Fruit fly (Drosophila melanogaster): ENCODE data around the gene Ddx56.

The Ddx56 gene

dm6 chrX:21349800-21350309, 37.9 kb downstream of the Ddx56 start, which contains the start of the genes peng and sol (continued):
- peak; percentile 31 for TF ChIP-seq Dref (GFP tag; IDR thresholded peaks at IDR 0.05)
- TF ChIP-seq CG6791 (GFP tag; IDR thresholded peaks at IDR 0.05; ENCODE audit: partially characterized antibody), result peak; percentile 73
- peak; percentile 66 for TF ChIP-seq unpg (GFP tag; optimal IDR thresholded peaks at IDR 0.05)
- peak; percentile 35 for TF ChIP-seq HmgD (GFP tag; optimal IDR thresholded peaks at IDR 0.05)
- TF ChIP-seq CG6272 (GFP tag; IDR thresholded peaks at IDR 0.05), result no peak
- TF ChIP-seq disco-r (GFP tag; optimal IDR thresholded peaks at IDR 0.05), result peak; percentile 33
- peak; percentile 76 for TF ChIP-seq CG17385 (GFP tag; optimal IDR thresholded peaks at IDR 0.05)
- 0 out of 2 replicates have a peak, but pooled peaks have one; percentile 49 for TF ChIP-seq bbx (GFP tag; IDR thresholded peaks at IDR 0.05; ENCODE audit: partially characterized antibody)
- TF ChIP-seq psq (GFP tag; optimal IDR thresholded peaks at IDR 0.05), result peak; percentile 23
- no peak for TF ChIP-seq CG4707 (GFP tag; optimal IDR thresholded peaks at IDR 0.05)
- peak; percentile 65 for TF ChIP-seq fu2 (GFP tag; optimal IDR thresholded peaks at IDR 0.05)
- TF ChIP-seq Dp (GFP tag; optimal IDR thresholded peaks at IDR 0.05), result no peak
- peak; percentile 35; the same call in 1 of the 2 replicates for TF ChIP-seq amos (GFP tag; IDR thresholded peaks at IDR 0.05; ENCODE audit: partially characterized antibody)
- peak; percentile 71 for TF ChIP-seq CG3281 (GFP tag; optimal IDR thresholded peaks at IDR 0.05)
- TF ChIP-seq CG1792 (GFP tag; optimal IDR thresholded peaks at IDR 0.05), result peak; percentile 14
- peak; percentile 72 for TF ChIP-seq Six4 (GFP tag; optimal IDR thresholded peaks at IDR 0.05)
- TF ChIP-seq CG2712 (tag; optimal IDR thresholded peaks at IDR 0.05), result peak; percentile 65
- TF ChIP-seq stc (GFP tag; IDR thresholded peaks at IDR 0.05), result 0 out of 2 replicates have a peak, but pooled peaks have one; percentile 36
- no peak for TF ChIP-seq sr (GFP tag; IDR thresholded peaks at IDR 0.05)
- TF ChIP-seq CG2889 (GFP tag; IDR thresholded peaks at IDR 0.05), result peak; percentile 65; the same call in 1 of the 3 replicates
- TF ChIP-seq CG7372 (GFP tag; IDR thresholded peaks at IDR 0.05), result 0 out of 2 replicates have a peak, but pooled peaks have one; percentile 31
- no peak for TF ChIP-seq gsb-n (tag; optimal IDR thresholded peaks at IDR 0.05)
- TF ChIP-seq sob (GFP tag; IDR thresholded peaks at IDR 0.05), result peak; percentile 72
- TF ChIP-seq Chrac-16 (GFP tag; optimal IDR thresholded peaks at IDR 0.05), result peak; percentile 80
- peak; percentile 10 for TF ChIP-seq CG8359 (GFP tag; optimal IDR thresholded peaks at IDR 0.05; ENCODE audit: borderline replicate concordance)
- TF ChIP-seq Dbx (GFP tag; IDR thresholded peaks at IDR 0.05), result no peak
- no peak for TF ChIP-seq run (tag; optimal IDR thresholded peaks at IDR 0.05)
- TF ChIP-seq danr (GFP tag; IDR thresholded peaks at IDR 0.05), result peak; percentile 45; the same call in 1 of the 2 replicates
- peak; percentile 21 for TF ChIP-seq CG10431 (GFP tag; optimal IDR thresholded peaks at IDR 0.05)
- no peak for TF ChIP-seq chm (GFP tag; IDR thresholded peaks at IDR 0.05)
- no peak for TF ChIP-seq gce (GFP tag; IDR thresholded peaks at IDR 0.05)
- no peak for TF ChIP-seq ash1 (GFP tag; optimal IDR thresholded peaks at IDR 0.05)
- no peak for TF ChIP-seq sc (optimal IDR thresholded peaks at IDR 0.05)
- TF ChIP-seq sc (GFP tag; optimal IDR thresholded peaks at IDR 0.05), result no peak
- peak; percentile 49; the same call in 1 of the 2 replicates for TF ChIP-seq E2f1 (GFP tag; IDR thresholded peaks at IDR 0.05)
- no peak for TF ChIP-seq cad (GFP tag; optimal IDR thresholded peaks at IDR 0.05)
- no peak for TF ChIP-seq Taf1 (GFP tag; IDR thresholded peaks at IDR 0.05)
- TF ChIP-seq CG12155 (GFP tag; optimal IDR thresholded peaks at IDR 0.05), result peak; percentile 80
- TF ChIP-seq Ravus (GFP tag; IDR thresholded peaks at IDR 0.05), result no peak
- 0 out of 4 replicates have a peak, but pooled peaks have one; percentile 22 for TF ChIP-seq Gug (GFP tag; IDR thresholded peaks at IDR 0.05)
- TF ChIP-seq CG15696 (tag; optimal IDR thresholded peaks at IDR 0.05), result peak; percentile 60
- TF ChIP-seq tup (GFP tag; optimal IDR thresholded peaks at IDR 0.05), result no peak
- peak; percentile 22; the same call in 1 of the 3 replicates for TF ChIP-seq croc (GFP tag; conservative IDR thresholded peaks at IDR 0.05)
- peak; percentile 69 for TF ChIP-seq Atf-2 (GFP tag; optimal IDR thresholded peaks at IDR 0.05)
- no peak for TF ChIP-seq knrl (GFP tag; IDR thresholded peaks at IDR 0.05; ENCODE audit: partially characterized antibody)
- peak; percentile 61 for TF ChIP-seq CG8388 (GFP tag; optimal IDR thresholded peaks at IDR 0.05)
- peak; percentile 53 for TF ChIP-seq CG4820 (GFP tag; optimal IDR thresholded peaks at IDR 0.05)
- peak; percentile 86 for TF ChIP-seq stwl (tag; optimal IDR thresholded peaks at IDR 0.05)
- TF ChIP-seq Scr (GFP tag; IDR thresholded peaks at IDR 0.05; ENCODE audit: partially characterized antibody), result no peak
- no peak for TF ChIP-seq Nf-YA (GFP tag; IDR thresholded peaks at IDR 0.05)
- TF ChIP-seq CG3726 (GFP tag; IDR thresholded peaks at IDR 0.05), result no peak
